Worm (Caenorhabditis elegans) whole organism, L1 larva: ENCODE measurements around the gene best-24.

Experiments used
- C04F5.9 ChIP-seq: sonication (generic microtip); optimal IDR thresholded peaks from 2 replicates; lab custom pipeline; 2016; ENCODE audit warnings: missing genetic modification characterization, missing compliant biosample characterization
- Y116A8C.19 ChIP-seq: sonication (generic microtip); optimal IDR thresholded peaks from 2 replicates; lab custom pipeline; 2016; ENCODE audit warnings: missing compliant biosample characterization, missing genetic modification characterization, borderline replicate concordance
- aha-1 ChIP-seq: fragments of 150-350 bp; optimal IDR thresholded peaks from 2 replicates; lab custom pipeline; 2014; ENCODE audit warnings: missing biosample characterization, missing genetic modification characterization
- alr-1 ChIP-seq: fragments of 200-800 bp; sonication (Bioruptor generic); optimal IDR thresholded peaks from 2 replicates; lab custom pipeline; 2018; ENCODE audit warnings: borderline replicate concordance, mild to moderate bottlenecking, missing genetic modification characterization, missing compliant biosample characterization
- aly-2 ChIP-seq: fragments of 150-350 bp; optimal IDR thresholded peaks from 2 replicates; lab custom pipeline; 2014; ENCODE audit warnings: missing biosample characterization, missing genetic modification characterization
- ceh-63 ChIP-seq: fragments of 200-800 bp; sonication (Bioruptor generic); optimal IDR thresholded peaks from 2 replicates; lab custom pipeline; 2018; ENCODE audit warnings: mild to moderate bottlenecking, missing genetic modification characterization, missing compliant biosample characterization
- ceh-82 ChIP-seq, 3 experiments: fragments of 150-350 bp in 1 of 3; sonication (generic microtip) in 2 of 3; optimal IDR thresholded peaks; 2 replicates each; lab custom pipeline; 2014 to 2017; ENCODE audit warnings: missing biosample characterization in 3 of 3, missing genetic modification characterization in 3 of 3
- ceh-88 ChIP-seq: fragments of 200-800 bp; sonication (Bioruptor generic); IDR thresholded peaks from 2 replicates; pipeline ENCODE4 v1.3.6; 2022; ENCODE audit warnings: missing genetic modification characterization, missing compliant biosample characterization
- ceh-90 ChIP-seq: sonication (generic microtip); optimal IDR thresholded peaks from 2 replicates; lab custom pipeline; 2016; ENCODE audit warnings: missing genetic modification characterization, missing compliant biosample characterization
- ces-1 ChIP-seq: fragments of 150-350 bp; optimal IDR thresholded peaks from 2 replicates; lab custom pipeline; 2014; ENCODE audit warnings: missing biosample characterization, missing genetic modification reagents, missing genetic modification characterization
- dpl-1 ChIP-seq, 3 experiments: fragments of 150-350 bp in 2 of 3; sonication (generic microtip) in 1 of 3; optimal IDR thresholded peaks; 2 replicates each; lab custom pipeline; 2014 to 2017; ENCODE audit warnings: missing biosample characterization in 3 of 3, missing genetic modification characterization in 3 of 3, missing genetic modification reagents in 3 of 3
- egl-13 ChIP-seq: sonication (generic microtip); optimal IDR thresholded peaks from 2 replicates; lab custom pipeline; 2016; ENCODE audit warnings: missing genotype, missing genetic modification reagents, missing genetic modification characterization, missing compliant biosample characterization
- elt-2 ChIP-seq: sonication (generic microtip); optimal IDR thresholded peaks from 2 replicates; lab custom pipeline; 2016; ENCODE audit warnings: missing genetic modification characterization, mild to moderate bottlenecking, inconsistent platforms, missing compliant biosample characterization, missing genetic modification reagents
- fkh-4 ChIP-seq: sonication (generic microtip); optimal IDR thresholded peaks from 2 replicates; lab custom pipeline; 2016; ENCODE audit warnings: missing compliant biosample characterization, missing genetic modification characterization, borderline replicate concordance
- fkh-8 ChIP-seq: sonication (generic microtip); optimal IDR thresholded peaks from 2 replicates; lab custom pipeline; 2016; ENCODE audit warnings: mild to moderate bottlenecking, missing genetic modification characterization, missing compliant biosample characterization
- grh-1 ChIP-seq: fragments of 200-800 bp; sonication (Bioruptor generic); IDR thresholded peaks from 2 replicates; pipeline ENCODE4 v1.3.6; 2022; ENCODE audit warnings: missing genetic modification reagents, missing genetic modification characterization, missing compliant biosample characterization
- hpl-2 ChIP-seq: fragments of 150-350 bp; optimal IDR thresholded peaks from 2 replicates; lab custom pipeline; 2014; ENCODE audit warnings: missing biosample characterization, missing genetic modification reagents, missing genetic modification characterization
- jun-1 ChIP-seq: fragments of 150-350 bp; optimal IDR thresholded peaks from 2 replicates; lab custom pipeline; 2014; ENCODE audit warnings: missing biosample characterization, missing genetic modification reagents, missing genetic modification characterization
- lin-35 ChIP-seq, 2 experiments: fragments of 150-350 bp; optimal IDR thresholded peaks; 2 replicates each; lab custom pipeline; 2014; ENCODE audit warnings: missing biosample characterization in 2 of 2, missing genetic modification characterization in 2 of 2, missing genetic modification reagents in 2 of 2
- lin-39 ChIP-seq: fragments of 150-350 bp; optimal IDR thresholded peaks from 2 replicates; lab custom pipeline; 2014; ENCODE audit warnings: missing biosample characterization, missing genetic modification reagents, missing genetic modification characterization
- lir-3 ChIP-seq: sonication (generic microtip); optimal IDR thresholded peaks from 2 replicates; lab custom pipeline; 2016; ENCODE audit warnings: mild to moderate bottlenecking, missing genetic modification characterization, moderate library complexity, missing compliant biosample characterization; ENCODE audit not compliant: poor library complexity
- lsy-2 ChIP-seq, 2 experiments: fragments of 150-350 bp; optimal IDR thresholded peaks; 2 replicates each; lab custom pipeline; 2014; ENCODE audit warnings: missing biosample characterization in 2 of 2, missing genetic modification characterization in 2 of 2
- mab-9 ChIP-seq: fragments of 200-800 bp; sonication (Bioruptor generic); IDR thresholded peaks from 2 replicates; pipeline ENCODE4 v1.3.6; 2022; ENCODE audit warnings: missing genetic modification reagents, missing genetic modification characterization, missing compliant biosample characterization
- mef-2 ChIP-seq: fragments of 150-350 bp; optimal IDR thresholded peaks from 2 replicates; lab custom pipeline; 2014; ENCODE audit warnings: missing biosample characterization, missing genetic modification characterization
- nhr-12 ChIP-seq: sonication (generic microtip); optimal IDR thresholded peaks from 2 replicates; lab custom pipeline; 2017; ENCODE audit warnings: missing biosample characterization, missing genetic modification characterization
- nhr-20 ChIP-seq: sonication (generic microtip); optimal IDR thresholded peaks from 2 replicates; lab custom pipeline; 2016; ENCODE audit warnings: mild to moderate bottlenecking, missing genetic modification characterization, missing compliant biosample characterization
- nhr-237 ChIP-seq: fragments of 150-350 bp; optimal IDR thresholded peaks from 2 replicates; lab custom pipeline; 2014; ENCODE audit warnings: missing biosample characterization, missing genetic modification characterization
- nhr-28 ChIP-seq: fragments of 150-350 bp; optimal IDR thresholded peaks from 2 replicates; lab custom pipeline; 2014; ENCODE audit warnings: missing biosample characterization, missing genetic modification characterization
- nhr-47 ChIP-seq: sonication (generic microtip); optimal IDR thresholded peaks from 2 replicates; lab custom pipeline; 2016; ENCODE audit warnings: mild to moderate bottlenecking, missing genetic modification characterization, moderate library complexity, missing compliant biosample characterization
- nhr-71 ChIP-seq: sonication (generic microtip); optimal IDR thresholded peaks from 2 replicates; lab custom pipeline; 2016; ENCODE audit warnings: mild to moderate bottlenecking, missing genetic modification characterization, moderate library complexity, missing compliant biosample characterization
- nhr-85 ChIP-seq: sonication (generic microtip); peaks from one replicate; lab custom pipeline; 2016; ENCODE audit warnings: missing genetic modification characterization, inconsistent platforms, missing compliant biosample characterization
- nhr-90 ChIP-seq: sonication (generic microtip); optimal IDR thresholded peaks from 2 replicates; lab custom pipeline; 2016; ENCODE audit warnings: mild to moderate bottlenecking, missing genetic modification characterization, missing compliant biosample characterization; ENCODE audit not compliant: poor library complexity
- pag-3 ChIP-seq: sonication (generic microtip); optimal IDR thresholded peaks from 2 replicates; lab custom pipeline; 2017; ENCODE audit warnings: missing genetic modification characterization, mild to moderate bottlenecking, missing compliant biosample characterization, antibody characterized with exemption, borderline replicate concordance; ENCODE audit not compliant: insufficient read depth
- pax-3 ChIP-seq: fragments of 200-800 bp; sonication (Bioruptor generic); optimal IDR thresholded peaks from 2 replicates; lab custom pipeline; 2018; ENCODE audit warnings: mild to moderate bottlenecking, missing genetic modification characterization, moderate library complexity, missing compliant biosample characterization
- pqm-1 ChIP-seq: sonication (generic microtip); optimal IDR thresholded peaks from 3 replicates; lab custom pipeline; 2017; ENCODE audit warnings: missing biosample characterization, missing genetic modification characterization
- rnt-1 ChIP-seq: sonication (generic microtip); optimal IDR thresholded peaks from 2 replicates; lab custom pipeline; 2016; ENCODE audit warnings: mild to moderate bottlenecking, missing genetic modification characterization, moderate library complexity, missing compliant biosample characterization
- skn-1 ChIP-seq: fragments of 150-350 bp; optimal IDR thresholded peaks from 2 replicates; lab custom pipeline; 2014; ENCODE audit warnings: missing biosample characterization, missing genetic modification characterization
- snpc-4 ChIP-seq: fragments of 150-350 bp; optimal IDR thresholded peaks from 2 replicates; lab custom pipeline; 2014; ENCODE audit warnings: missing biosample characterization, missing genetic modification characterization
- snu-23 ChIP-seq: sonication (generic microtip); optimal IDR thresholded peaks from 2 replicates; lab custom pipeline; 2016; ENCODE audit warnings: missing genetic modification characterization, missing compliant biosample characterization
- sup-37 ChIP-seq: fragments of 200-800 bp; sonication (Bioruptor generic); optimal IDR thresholded peaks from 2 replicates; lab custom pipeline; 2018; ENCODE audit warnings: mild to moderate bottlenecking, missing genetic modification characterization, missing compliant biosample characterization
- tbx-2 ChIP-seq: sonication (generic microtip); optimal IDR thresholded peaks from 2 replicates; lab custom pipeline; 2016; ENCODE audit warnings: missing genetic modification characterization, missing compliant biosample characterization
- tlp-1 ChIP-seq: fragments of 150-350 bp; optimal IDR thresholded peaks from 2 replicates; lab custom pipeline; 2014; ENCODE audit warnings: missing biosample characterization, missing genetic modification characterization
- unc-62 ChIP-seq: fragments of 150-350 bp; optimal IDR thresholded peaks from 2 replicates; lab custom pipeline; 2014; ENCODE audit warnings: missing biosample characterization, missing genetic modification reagents, missing genetic modification characterization
- unc-86 ChIP-seq: sonication (generic microtip); optimal IDR thresholded peaks from 2 replicates; lab custom pipeline; 2016; ENCODE audit warnings: missing genetic modification characterization, missing compliant biosample characterization
- xbp-1 ChIP-seq: sonication (generic microtip); optimal IDR thresholded peaks from 2 replicates; lab custom pipeline; 2016; ENCODE audit warnings: missing genetic modification characterization, missing compliant biosample characterization
- zip-4 ChIP-seq: fragments of 200-800 bp; sonication (Bioruptor generic); optimal IDR thresholded peaks from 2 replicates; lab custom pipeline; 2018; ENCODE audit warnings: mild to moderate bottlenecking, missing genetic modification characterization, moderate library complexity, missing compliant biosample characterization

best-24 gene

ce11 chrIII:7855468-7855867, 45.4 kb upstream of the best-24 start:
- no peak for TF ChIP-seq dpl-1 (GFP tag; optimal IDR thresholded peaks at IDR 0.05; lab: Kevin White, UChicago)
- TF ChIP-seq nhr-85 = peak; percentile 66
- TF ChIP-seq, all 84 proteins: peak for 1

ce11 chrIII:7857142-7857541, 43.7 kb upstream of the best-24 start, which contains the start of gene tag-307:
Gene tag-307 (minus strand): TSS chrIII:7857242.
- no peak for TF ChIP-seq elt-2
- no peak for TF ChIP-seq rnt-1 (tag; lab: Kevin White, UChicago)
- TF ChIP-seq ceh-88 (GFP tag; lab: Robert Waterston, UW) = no peak
- TF ChIP-seq ces-1 (GFP tag; lab: Kevin White, UChicago) = no peak
- TF ChIP-seq C04F5.9 (tag; lab: Kevin White, UChicago) = no peak
- TF ChIP-seq snu-23 = no peak
- TF ChIP-seq ceh-63 (GFP tag; lab: Kevin White, UChicago) = no peak
- TF ChIP-seq unc-62 = no peak
- no peak for TF ChIP-seq mef-2 (tag; lab: Kevin White, UChicago)
- no peak for TF ChIP-seq nhr-237 (tag; lab: Kevin White, UChicago)
- no peak for TF ChIP-seq skn-1 (tag; lab: Kevin White, UChicago)

ce11 chrIII:7858407-7859029, 42.3 kb upstream of the best-24 start, which contains the start of the genes coq-5 and ufm-1:
Gene coq-5 (minus strand): TSS chrIII:7858457.
Gene ufm-1 (plus strand): TSS chrIII:7858979.
- TF ChIP-seq egl-13 = peak; percentile 8
- no peak for TF ChIP-seq pqm-1 (tag; lab: Kevin White, UChicago)
- TF ChIP-seq nhr-47 = peak; percentile 52
- TF ChIP-seq alr-1 = no peak
- no peak for TF ChIP-seq mef-2 (tag; lab: Kevin White, UChicago)
- no peak for TF ChIP-seq elt-2
- TF ChIP-seq pax-3 (tag; lab: Kevin White, UChicago) = peak; percentile 12
- no peak for TF ChIP-seq snpc-4 (tag; lab: Kevin White, UChicago)
- peak; percentile 7 for TF ChIP-seq xbp-1
- no peak for TF ChIP-seq jun-1 (tag; lab: Kevin White, UChicago)
- peak; percentile 8 for TF ChIP-seq pag-3 (tag; lab: Kevin White, UChicago)
- TF ChIP-seq nhr-85 = peak; percentile 72
- TF ChIP-seq fkh-8 = peak; percentile 31
- no peak for TF ChIP-seq zip-4
- no peak for TF ChIP-seq tlp-1 (tag; lab: Kevin White, UChicago)
- no peak for TF ChIP-seq hpl-2 (GFP tag; lab: Kevin White, UChicago)
- no peak for TF ChIP-seq nhr-28 (tag; lab: Kevin White, UChicago)
- TF ChIP-seq nhr-237 (tag; lab: Kevin White, UChicago) = no peak
- TF ChIP-seq lin-35 (GFP tag; optimal IDR thresholded peaks at IDR 0.05; lab: Kevin White, UChicago) = peak in 1 of 2 experiments; percentile 12
- TF ChIP-seq rnt-1 (tag; lab: Kevin White, UChicago) = peak; percentile 10
- TF ChIP-seq ceh-90 (tag; lab: Kevin White, UChicago) = peak; percentile 87
- TF ChIP-seq ceh-63 (GFP tag; lab: Kevin White, UChicago) = no peak
- TF ChIP-seq C04F5.9 (tag; lab: Kevin White, UChicago) = peak; percentile 52
- TF ChIP-seq unc-86 = no peak
- peak; percentile 35 to 54 for TF ChIP-seq lsy-2 (tag; optimal IDR thresholded peaks at IDR 0.05; lab: Kevin White, UChicago)
- peak; percentile 53 for TF ChIP-seq fkh-4 (tag; lab: Kevin White, UChicago)
- TF ChIP-seq nhr-71 (tag; lab: Kevin White, UChicago) = peak; percentile 56
- peak; percentile 41 for TF ChIP-seq tbx-2 (tag; lab: Kevin White, UChicago)
- TF ChIP-seq Y116A8C.19 (tag; lab: Kevin White, UChicago) = no peak
- no peak for TF ChIP-seq sup-37 (GFP tag; lab: Kevin White, UChicago)
- no peak for TF ChIP-seq aly-2 (tag; lab: Kevin White, UChicago)
- TF ChIP-seq aha-1 (tag; lab: Kevin White, UChicago) = no peak
- peak; percentile 80 for TF ChIP-seq lir-3 (tag; lab: Kevin White, UChicago)
- peak; percentile 52 for TF ChIP-seq nhr-90 (tag; lab: Kevin White, UChicago)
- no peak for TF ChIP-seq nhr-12 (tag; lab: Kevin White, UChicago)
- peak; percentile 7 to 42 (median 36) for TF ChIP-seq dpl-1 (GFP tag; optimal IDR thresholded peaks at IDR 0.05; lab: Kevin White, UChicago)
- no peak for TF ChIP-seq grh-1 (GFP tag; lab: Robert Waterston, UW)
- peak; percentile 27 for TF ChIP-seq nhr-20
- no peak for TF ChIP-seq mab-9
- no peak for TF ChIP-seq ceh-82 (tag; optimal IDR thresholded peaks at IDR 0.05; lab: Kevin White, UChicago)
- TF ChIP-seq lin-39 (tag; lab: Kevin White, UChicago) = no peak
